Worm (Caenorhabditis elegans) whole organism, L4 larva: ENCODE measurements around the gene F52G3.8.
A peak's percentile ranks its signal among the peaks of the same experiment; 100 is the strongest.

ENCODE experiments used
- D1046.2 ChIP-seq: fragments of 200-800 bp; sonication (Bioruptor generic); IDR thresholded peaks from 2 replicates; pipeline ENCODE4 v1.3.6; 2022; ENCODE audit warnings: missing genetic modification characterization, missing compliant biosample characterization
- F26F4.8 ChIP-seq: fragments of 200-800 bp; sonication (Bioruptor generic); conservative IDR thresholded peaks from 2 replicates; pipeline ENCODE4 v1.3.6; 2022; ENCODE audit warnings: missing genetic modification characterization, missing compliant biosample characterization
- F37D6.2 ChIP-seq: sonication (generic microtip); optimal IDR thresholded peaks from 2 replicates; lab custom pipeline; 2016; ENCODE audit warnings: mild to moderate bottlenecking, missing genetic modification characterization, missing compliant biosample characterization
- F49E8.2 ChIP-seq: sonication (generic microtip); optimal IDR thresholded peaks from 2 replicates; lab custom pipeline; 2016; ENCODE audit warnings: missing compliant biosample characterization, mild to moderate bottlenecking, missing genetic modification characterization, borderline replicate concordance
- R02D3.7 ChIP-seq: fragments of 150-350 bp; sonication (generic microtip); optimal IDR thresholded peaks from 3 replicates; lab custom pipeline; 2014; ENCODE audit warnings: missing biosample characterization, missing genetic modification characterization
- T26A8.4 ChIP-seq: fragments of 200-800 bp; sonication (Bioruptor generic); IDR thresholded peaks from 2 replicates; pipeline ENCODE4 v1.3.6; 2022; ENCODE audit warnings: missing genetic modification characterization, missing compliant biosample characterization
- Y48G9A.11 ChIP-seq: fragments of 200-800 bp; sonication (Bioruptor generic); IDR thresholded peaks from 2 replicates; pipeline ENCODE4 v1.3.6; 2022; ENCODE audit warnings: missing genetic modification reagents, missing genetic modification characterization, missing compliant biosample characterization
- Y5F2A.4 ChIP-seq: fragments of 200-800 bp; sonication (Bioruptor generic); optimal IDR thresholded peaks from 2 replicates; lab custom pipeline; 2018; ENCODE audit warnings: mild to moderate bottlenecking, missing genetic modification characterization, missing compliant biosample characterization
- Y75B8A.6 ChIP-seq: fragments of 200-800 bp; sonication (Bioruptor generic); IDR thresholded peaks from 2 replicates; pipeline ENCODE4 v1.3.6; 2022; ENCODE audit warnings: missing genetic modification reagents, missing genetic modification characterization, missing compliant biosample characterization
- aha-1 ChIP-seq: fragments of 150-350 bp; peaks from one replicate; lab custom pipeline; 2014; ENCODE audit warnings: missing biosample characterization, missing genetic modification characterization
- arid-1 ChIP-seq: fragments of 200-800 bp; sonication (Bioruptor generic); conservative IDR thresholded peaks from 2 replicates; pipeline ENCODE4 v1.3.6; 2022; ENCODE audit warnings: missing genetic modification reagents, missing genetic modification characterization, missing compliant biosample characterization
- ceh-20 ChIP-seq: fragments of 200-800 bp; sonication (Bioruptor generic); IDR thresholded peaks from 2 replicates; pipeline ENCODE4 v1.3.6; 2022; ENCODE audit warnings: missing genetic modification reagents, missing genetic modification characterization, missing compliant biosample characterization
- ceh-28 ChIP-seq: fragments of 150-350 bp; optimal IDR thresholded peaks from 2 replicates; lab custom pipeline; 2014; ENCODE audit warnings: missing biosample characterization, missing genetic modification reagents, missing genetic modification characterization
- ceh-44 ChIP-seq: fragments of 200-800 bp; sonication (Bioruptor generic); IDR thresholded peaks from 2 replicates; pipeline ENCODE4 v1.3.6; 2022; ENCODE audit warnings: missing genetic modification reagents, missing genetic modification characterization, missing compliant biosample characterization
- ceh-82 ChIP-seq: sonication (generic microtip); optimal IDR thresholded peaks from 2 replicates; lab custom pipeline; 2017; ENCODE audit warnings: missing biosample characterization, missing genetic modification characterization
- ces-1 ChIP-seq: fragments of 150-350 bp; sonication (generic microtip); optimal IDR thresholded peaks from 4 replicates; lab custom pipeline; 2014; ENCODE audit warnings: missing biosample characterization, missing genetic modification reagents, missing genetic modification characterization
- daf-16 ChIP-seq, 3 experiments: sonication (generic microtip); optimal IDR thresholded peaks; 2 replicates each; lab custom pipeline; 2016 to 2017; ENCODE audit warnings: missing genetic modification characterization in 3 of 3, missing genetic modification reagents in 3 of 3, mild to moderate bottlenecking in 2 of 3, missing compliant biosample characterization in 2 of 3, missing biosample characterization in 1 of 3, moderate library complexity in 1 of 3
- daf-8 ChIP-seq: fragments of 200-800 bp; sonication (Bioruptor generic); IDR thresholded peaks from 2 replicates; pipeline ENCODE4 v1.3.6; 2022; ENCODE audit warnings: missing genetic modification characterization, missing compliant biosample characterization
- dmd-8 ChIP-seq: fragments of 200-800 bp; sonication (Bioruptor generic); IDR thresholded peaks from 2 replicates; pipeline ENCODE4 v1.3.6; 2022; ENCODE audit warnings: missing genetic modification characterization, missing compliant biosample characterization
- duxl-1 ChIP-seq: sonication (generic microtip); optimal IDR thresholded peaks from 2 replicates; lab custom pipeline; 2016; ENCODE audit warnings: mild to moderate bottlenecking, missing genetic modification characterization, moderate library complexity, missing compliant biosample characterization; ENCODE audit not compliant: poor library complexity
- egl-27 ChIP-seq: sonication (generic microtip); optimal IDR thresholded peaks from 3 replicates; lab custom pipeline; 2017; ENCODE audit warnings: missing biosample characterization, missing genetic modification reagents, missing genetic modification characterization
- egl-43 ChIP-seq: fragments of 200-800 bp; sonication (Bioruptor generic); IDR thresholded peaks from 2 replicates; pipeline ENCODE4 v1.3.6; 2022; ENCODE audit warnings: missing genetic modification reagents, missing genetic modification characterization, missing compliant biosample characterization
- gei-8 ChIP-seq: fragments of 200-800 bp; sonication (Bioruptor generic); optimal IDR thresholded peaks from 2 replicates; lab custom pipeline; 2018; ENCODE audit warnings: mild to moderate bottlenecking, missing genetic modification characterization, missing compliant biosample characterization
- hif-1 ChIP-seq, 2 experiments: sonication (generic microtip); optimal IDR thresholded peaks; 2 replicates each; lab custom pipeline; 2016 to 2017; ENCODE audit warnings: missing compliant biosample characterization in 2 of 2, missing genetic modification characterization in 2 of 2, missing genetic modification reagents in 2 of 2, missing genotype in 2 of 2, mild to moderate bottlenecking in 1 of 2
- hlh-11 ChIP-seq: fragments of 200-800 bp; sonication (Bioruptor generic); optimal IDR thresholded peaks from 2 replicates; lab custom pipeline; 2018; ENCODE audit warnings: mild to moderate bottlenecking, missing genetic modification characterization, missing compliant biosample characterization
- hlh-30 ChIP-seq: sonication (generic microtip); optimal IDR thresholded peaks from 2 replicates; lab custom pipeline; 2017; ENCODE audit warnings: antibody characterized with exemption, mild to moderate bottlenecking, missing genetic modification characterization, missing compliant biosample characterization; ENCODE audit not compliant: insufficient read depth
- jun-1 ChIP-seq: fragments of 150-350 bp; optimal IDR thresholded peaks from 2 replicates; lab custom pipeline; 2014; ENCODE audit warnings: missing biosample characterization, missing genetic modification reagents, missing genetic modification characterization
- lsy-2 ChIP-seq, 2 experiments: fragments of 150-350 bp in 1 of 2; sonication (generic microtip) in 1 of 2; optimal IDR thresholded peaks; 2 replicates each; lab custom pipeline; 2014 to 2017; ENCODE audit warnings: missing biosample characterization in 2 of 2, missing genetic modification characterization in 2 of 2
- mep-1 ChIP-seq: fragments of 150-350 bp; sonication (generic microtip); optimal IDR thresholded peaks from 3 replicates; lab custom pipeline; 2014; ENCODE audit warnings: missing biosample characterization, missing genetic modification characterization
- mes-2 ChIP-seq: sonication (generic microtip); optimal IDR thresholded peaks from 2 replicates; lab custom pipeline; 2016; ENCODE audit warnings: missing genotype, mild to moderate bottlenecking, missing genetic modification characterization, missing compliant biosample characterization; ENCODE audit not compliant: poor library complexity, severe bottlenecking
- mxl-2 ChIP-seq: fragments of 200-800 bp; sonication (Bioruptor generic); conservative IDR thresholded peaks from 2 replicates; pipeline ENCODE4 v1.3.6; 2022; ENCODE audit warnings: missing genetic modification reagents, missing genetic modification characterization, missing compliant biosample characterization
- nhr-102 ChIP-seq: sonication (generic microtip); optimal IDR thresholded peaks from 2 replicates; lab custom pipeline; 2016; ENCODE audit warnings: mild to moderate bottlenecking, missing genetic modification characterization, moderate library complexity, missing compliant biosample characterization
- nhr-11 ChIP-seq: fragments of 150-350 bp; optimal IDR thresholded peaks from 2 replicates; lab custom pipeline; 2014; ENCODE audit warnings: missing biosample characterization, missing genetic modification characterization
- nhr-111 ChIP-seq: fragments of 200-800 bp; sonication (Bioruptor generic); optimal IDR thresholded peaks from 2 replicates; lab custom pipeline; 2018; ENCODE audit warnings: mild to moderate bottlenecking, missing genetic modification characterization, missing compliant biosample characterization
- nhr-237 ChIP-seq: sonication (generic microtip); optimal IDR thresholded peaks from 2 replicates; lab custom pipeline; 2017; ENCODE audit warnings: missing biosample characterization, missing genetic modification characterization
- nhr-41 ChIP-seq: fragments of 200-800 bp; sonication (Bioruptor generic); IDR thresholded peaks from 2 replicates; pipeline ENCODE4 v1.3.6; 2022; ENCODE audit warnings: missing genetic modification reagents, missing genetic modification characterization, missing compliant biosample characterization
- nhr-42 ChIP-seq: fragments of 200-800 bp; sonication (Bioruptor generic); IDR thresholded peaks from 2 replicates; pipeline ENCODE4 v1.3.6; 2022; ENCODE audit warnings: missing genetic modification characterization, missing compliant biosample characterization
- nhr-48 ChIP-seq: sonication (generic microtip); optimal IDR thresholded peaks from 2 replicates; lab custom pipeline; 2016; ENCODE audit warnings: mild to moderate bottlenecking, missing genetic modification characterization, missing compliant biosample characterization
- nhr-76 ChIP-seq: fragments of 150-350 bp; optimal IDR thresholded peaks from 2 replicates; lab custom pipeline; 2014; ENCODE audit warnings: missing biosample characterization, missing genetic modification characterization
- nhr-77 ChIP-seq: fragments of 150-350 bp; optimal IDR thresholded peaks from 2 replicates; lab custom pipeline; 2014; ENCODE audit warnings: missing biosample characterization, missing genetic modification characterization
- pha-4 ChIP-seq, 2 experiments: fragments of 150-350 bp in 1 of 2; fragments of 200-800 bp in 1 of 2; sonication (Bioruptor generic) in 1 of 2; IDR thresholded peaks in 1 of 2; optimal IDR thresholded peaks in 1 of 2; 2 replicates each; pipeline versions ENCODE4 v1.3.6 to Lab custom; 2014 to 2022; ENCODE audit warnings: missing genetic modification characterization in 2 of 2, missing genetic modification reagents in 2 of 2, missing biosample characterization in 1 of 2, missing compliant biosample characterization in 1 of 2
- rbr-2 ChIP-seq: sonication (generic microtip); optimal IDR thresholded peaks from 2 replicates; lab custom pipeline; 2016; ENCODE audit warnings: missing genotype, missing genetic modification characterization, missing compliant biosample characterization
- set-16 ChIP-seq: fragments of 200-800 bp; sonication (Bioruptor generic); IDR thresholded peaks from 2 replicates; pipeline ENCODE4 v1.3.6; 2022; ENCODE audit warnings: missing genetic modification reagents, missing genetic modification characterization, missing compliant biosample characterization
- snpc-1.2 ChIP-seq: fragments of 200-800 bp; sonication (Bioruptor generic); IDR thresholded peaks from 2 replicates; pipeline ENCODE4 v1.3.6; 2022; ENCODE audit warnings: missing genetic modification reagents, missing genetic modification characterization, missing compliant biosample characterization
- spr-1 ChIP-seq: sonication (generic microtip); optimal IDR thresholded peaks from 2 replicates; lab custom pipeline; 2016; ENCODE audit warnings: mild to moderate bottlenecking, missing genetic modification characterization, missing compliant biosample characterization
- spr-3 ChIP-seq: fragments of 200-800 bp; sonication (Bioruptor generic); optimal IDR thresholded peaks from 2 replicates; lab custom pipeline; 2018; ENCODE audit warnings: mild to moderate bottlenecking, missing genetic modification characterization, missing compliant biosample characterization
- unc-39 ChIP-seq: sonication (generic microtip); optimal IDR thresholded peaks from 2 replicates; lab custom pipeline; 2017; ENCODE audit warnings: missing biosample characterization, missing genetic modification characterization
- vab-7 ChIP-seq: fragments of 200-800 bp; sonication (Bioruptor generic); IDR thresholded peaks from 2 replicates; pipeline ENCODE4 v1.3.6; 2022; ENCODE audit warnings: missing genetic modification reagents, missing genetic modification characterization, missing compliant biosample characterization

F52G3.8 gene

DNA sequence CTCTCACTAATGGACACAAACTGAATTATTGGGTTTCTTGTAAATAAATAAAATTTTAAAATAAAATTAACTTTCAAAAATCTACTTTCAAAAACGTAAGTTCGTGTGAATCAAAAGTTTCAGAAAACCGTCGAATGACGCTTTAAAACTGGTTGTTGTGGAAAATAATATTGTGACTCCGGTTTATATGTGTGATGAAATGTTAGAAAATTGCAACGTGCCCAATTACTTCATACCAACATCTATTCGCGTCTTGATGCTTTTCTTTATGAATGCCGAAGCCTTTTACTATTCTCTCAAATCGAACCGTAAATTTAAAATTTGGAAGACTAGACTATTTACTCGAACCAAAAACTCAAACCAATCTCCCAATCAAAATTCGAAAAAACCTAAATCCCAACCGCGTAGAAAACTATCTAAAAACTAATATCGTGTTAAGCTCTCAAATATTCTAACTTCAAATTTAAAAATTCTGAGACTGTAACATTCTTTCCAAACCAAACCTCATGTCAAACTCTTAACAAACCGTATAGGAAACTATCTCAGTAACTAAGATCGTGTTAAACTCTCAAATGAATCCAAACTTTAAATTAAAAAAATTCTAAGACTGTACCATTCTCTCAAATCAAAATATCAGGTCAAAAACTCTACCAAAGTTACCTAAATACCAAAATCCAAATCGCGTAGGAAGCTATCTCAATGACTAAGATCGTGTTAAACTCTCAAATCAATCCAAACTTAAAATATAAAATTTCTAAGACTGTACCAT is 21.3 kb downstream of the F52G3.8 start (continued):
- TF ChIP-seq mxl-2 (GFP tag; lab: Robert Waterston, UW), result peak; percentile 68
- no peak for TF ChIP-seq gei-8 (GFP tag; lab: Kevin White, UChicago)
- TF ChIP-seq ceh-28 (tag; lab: Kevin White, UChicago), result no peak
- TF ChIP-seq nhr-42 (GFP tag; lab: Robert Waterston, UW), result peak; percentile 68; the same call in 1 of the 2 replicates
- TF ChIP-seq spr-3 (GFP tag; lab: Kevin White, UChicago), result no peak
- no peak for TF ChIP-seq ceh-82 (tag; lab: Kevin White, UChicago)
- peak; percentile 70 for TF ChIP-seq ceh-20 (GFP tag; lab: Robert Waterston, UW)
- peak; percentile 60 for TF ChIP-seq F26F4.8 (GFP tag; lab: Robert Waterston, UW)
- TF ChIP-seq rbr-2 (tag; lab: Kevin White, UChicago), result no peak
- no peak for TF ChIP-seq spr-1 (tag; lab: Kevin White, UChicago)
- peak in 1 of 2 experiments; percentile 78 for TF ChIP-seq hif-1 (tag; optimal IDR thresholded peaks at IDR 0.05; lab: Kevin White, UChicago)
- peak; percentile 16 to 44 for TF ChIP-seq lsy-2 (tag; optimal IDR thresholded peaks at IDR 0.05; lab: Kevin White, UChicago)
- TF ChIP-seq nhr-111 (GFP tag; lab: Kevin White, UChicago), result no peak
- peak; percentile 99 for TF ChIP-seq aha-1
- peak; percentile 81 for TF ChIP-seq pha-4 (GFP tag; IDR thresholded peaks at IDR 0.05; lab: Robert Waterston, UW)
- no peak for TF ChIP-seq pha-4 (tag; optimal IDR thresholded peaks at IDR 0.05; lab: Kevin White, UChicago)
- TF ChIP-seq daf-16 (GFP tag; optimal IDR thresholded peaks at IDR 0.05; lab: Kevin White, UChicago), result no peak
- TF ChIP-seq daf-16 (tag; optimal IDR thresholded peaks at IDR 0.05; lab: Kevin White, UChicago), result peak; percentile 60
- peak; percentile 70 for TF ChIP-seq arid-1 (GFP tag; lab: Robert Waterston, UW)
- peak; percentile 78 for TF ChIP-seq mes-2 (tag; lab: Kevin White, UChicago)
- TF ChIP-seq nhr-77, result peak; percentile 63
- TF ChIP-seq nhr-102 (tag; lab: Kevin White, UChicago), result no peak
- peak; percentile 78; the same call in 1 of the 2 replicates for TF ChIP-seq D1046.2
- TF ChIP-seq hlh-30 (tag; lab: Kevin White, UChicago), result no peak
- no peak for TF ChIP-seq nhr-76 (tag; lab: Kevin White, UChicago)
- TF ChIP-seq mep-1 (tag; lab: Kevin White, UChicago), result peak; percentile 68
- TF ChIP-seq duxl-1, result peak; percentile 33
- TF ChIP-seq Y5F2A.4 (GFP tag; lab: Kevin White, UChicago), result peak; percentile 56
- TF ChIP-seq T26A8.4 (GFP tag; lab: Robert Waterston, UW), result peak; percentile 84
- peak; percentile 1 for TF ChIP-seq hlh-11 (tag; lab: Kevin White, UChicago)
- TF ChIP-seq nhr-11 (tag; lab: Kevin White, UChicago), result peak; percentile 32
- TF ChIP-seq nhr-48 (tag; lab: Kevin White, UChicago), result peak; percentile 1
- no peak for TF ChIP-seq ceh-44 (GFP tag; lab: Robert Waterston, UW)
- peak; percentile 62; the same call in 1 of the 2 replicates for TF ChIP-seq daf-8 (GFP tag; lab: Robert Waterston, UW)
- no peak for TF ChIP-seq jun-1 (tag; lab: Kevin White, UChicago)
- no peak for TF ChIP-seq set-16 (GFP tag; lab: Robert Waterston, UW)
- no peak; the same call in 1 of the 2 replicates for TF ChIP-seq dmd-8 (GFP tag; lab: Robert Waterston, UW)
- peak; percentile 48 for TF ChIP-seq Y48G9A.11 (GFP tag; lab: Robert Waterston, UW)
- TF ChIP-seq vab-7 (GFP tag; lab: Robert Waterston, UW), result peak; percentile 84; the same call in 1 of the 2 replicates
- no peak for TF ChIP-seq F37D6.2 (tag; lab: Kevin White, UChicago)
- TF ChIP-seq ces-1 (GFP tag; lab: Kevin White, UChicago), result no peak
- TF ChIP-seq Y75B8A.6, result 0 out of 2 replicates have a peak, but pooled peaks have one; percentile 79
- TF ChIP-seq R02D3.7 (tag; lab: Kevin White, UChicago), result no peak
- TF ChIP-seq egl-27, result no peak
- peak; percentile 51 for TF ChIP-seq nhr-41
- no peak for TF ChIP-seq nhr-237 (tag; lab: Kevin White, UChicago)
- TF ChIP-seq F49E8.2 (tag; lab: Kevin White, UChicago), result no peak
- no peak for TF ChIP-seq unc-39
- TF ChIP-seq egl-43, result peak; percentile 64; the same call in 1 of the 2 replicates
- peak; percentile 48 for TF ChIP-seq snpc-1.2 (GFP tag; lab: Robert Waterston, UW)
